Fruit fly (Drosophila melanogaster): Measurements from ENCODE around the gene atk.

atk gene

dm6 chr3L:20448773-20449172 lies 15.9 kb downstream of the atk start:
- TF ChIP-seq B-H2 (GFP tag; optimal IDR thresholded peaks at IDR 0.05) (no peak), Pdp1 (GFP tag; optimal IDR thresholded peaks at IDR 0.05) (peak in 1 of 2 experiments; percentile 56), sens (GFP tag) (peak; percentile 22), chinmo (GFP tag; IDR thresholded peaks at IDR 0.05; ENCODE audit: partially characterized antibody) (0 out of 4 replicates have a peak, but pooled peaks have one; percentile 30), CG4360 (GFP tag; IDR thresholded peaks at IDR 0.05) (peak; percentile 58; the same call in 1 of the 2 replicates)

- TF ChIP-seq CG17568 (GFP tag; optimal IDR thresholded peaks at IDR 0.05) (peak; percentile 68), ranshi (GFP tag; IDR thresholded peaks at IDR 0.05) (no peak), zfh2 (GFP tag; optimal IDR thresholded peaks at IDR 0.05) (no peak), CG7745 (tag; optimal IDR thresholded peaks at IDR 0.05) (peak; percentile 83), vnd (GFP tag; IDR thresholded peaks at IDR 0.05; ENCODE audit: partially characterized antibody) (no peak), CG2889 (GFP tag; IDR thresholded peaks at IDR 0.05) (no peak), CG12071 (GFP tag; optimal IDR thresholded peaks at IDR 0.05) (peak; percentile 67), CG18619 (GFP tag; optimal IDR thresholded peaks at IDR 0.05) (peak; percentile 19), nmo (GFP tag; optimal IDR thresholded peaks at IDR 0.05) (no peak), kay (GFP tag; optimal IDR thresholded peaks at IDR 0.05) (no peak), CG43689 (GFP tag; IDR thresholded peaks at IDR 0.05) (no peak), ham (GFP tag; IDR thresholded peaks at IDR 0.05) (no peak), CG2199 (GFP tag; IDR thresholded peaks at IDR 0.05) (no peak), CG8924 (tag; optimal IDR thresholded peaks at IDR 0.05) (peak; percentile 26), hkb (optimal IDR thresholded peaks at IDR 0.05) (no peak), hkb (GFP tag; IDR thresholded peaks at IDR 0.05) (0 out of 2 replicates have a peak, but pooled peaks have one; percentile 49), CG4360 (GFP tag; IDR thresholded peaks at IDR 0.05) (no peak), da (GFP tag; optimal IDR thresholded peaks at IDR 0.05) (no peak), CG34224 (GFP tag; IDR thresholded peaks at IDR 0.05; ENCODE audit: partially characterized antibody) (no peak), CG12219 (GFP tag; optimal IDR thresholded peaks at IDR 0.05) (peak; percentile 29), CG6254 (GFP tag; optimal IDR thresholded peaks at IDR 0.05) (no peak), CG32532 (GFP tag; IDR thresholded peaks at IDR 0.05) (no peak), Pdp1 (GFP tag; optimal IDR thresholded peaks at IDR 0.05) (no peak), D (optimal IDR thresholded peaks at IDR 0.05) (no peak), D (GFP tag; optimal IDR thresholded peaks at IDR 0.05) (no peak), phol (tag; optimal IDR thresholded peaks at IDR 0.05) (no peak), Dref (GFP tag; IDR thresholded peaks at IDR 0.05) (no peak), Hmr (GFP tag; optimal IDR thresholded peaks at IDR 0.05) (peak; percentile 69), gce (GFP tag; IDR thresholded peaks at IDR 0.05) (no peak), yki (optimal IDR thresholded peaks at IDR 0.05) (no peak), Vsx1 (GFP tag; optimal IDR thresholded peaks at IDR 0.05) (peak; percentile 69), Neu2 (GFP tag; optimal IDR thresholded peaks at IDR 0.05; ENCODE audit: borderline replicate concordance) (no peak), CG14441 (GFP tag; IDR thresholded peaks at IDR 0.05) (no peak), caup (GFP tag; optimal IDR thresholded peaks at IDR 0.05; ENCODE audit: severe bottlenecking) (peak; percentile 71), CG17359 (tag; optimal IDR thresholded peaks at IDR 0.05) (peak; percentile 16), zen (tag; optimal IDR thresholded peaks at IDR 0.05) (no peak), CG1529 (GFP tag; optimal IDR thresholded peaks at IDR 0.05) (no peak), Hr3 (GFP tag; optimal IDR thresholded peaks at IDR 0.05) (no peak), Hand (GFP tag; optimal IDR thresholded peaks at IDR 0.05) (peak; percentile 20), jumu (GFP tag; optimal IDR thresholded peaks at IDR 0.05) (no peak), peb (GFP tag; IDR thresholded peaks at IDR 0.05) (no peak), CG17829 (tag; optimal IDR thresholded peaks at IDR 0.05) (no peak), HLHmδ (GFP tag; optimal IDR thresholded peaks at IDR 0.05) (no peak), PHDP (tag; optimal IDR thresholded peaks at IDR 0.05) (peak; percentile 69), danr (GFP tag; IDR thresholded peaks at IDR 0.05) (no peak), H15 (GFP tag; IDR thresholded peaks at IDR 0.05) (no peak), Dad (GFP tag; optimal IDR thresholded peaks at IDR 0.05) (no peak)
Measured at dm6 chr3L:20447957-20448356, 16.7 kb downstream of the atk start.
